Worm (Caenorhabditis elegans) whole organism, L4 larva: Measurements from ENCODE around the gene ZK813.7.

Experiments used
- D1046.2 ChIP-seq: fragments of 200-800 bp; sonication (Bioruptor generic); IDR thresholded peaks from 2 replicates; pipeline ENCODE4 v1.3.6; 2022; ENCODE audit warnings: missing genetic modification characterization, missing compliant biosample characterization
- F10B5.3 ChIP-seq: sonication (generic microtip); optimal IDR thresholded peaks from 2 replicates; lab custom pipeline; 2016; ENCODE audit warnings: mild to moderate bottlenecking, missing genetic modification characterization, missing compliant biosample characterization
- F44E2.7 ChIP-seq: fragments of 200-800 bp; sonication (Bioruptor generic); IDR thresholded peaks from 2 replicates; pipeline ENCODE4 v2.1.2; 2022; ENCODE audit warnings: missing genetic modification characterization, missing compliant biosample characterization
- F49E8.2 ChIP-seq: sonication (generic microtip); optimal IDR thresholded peaks from 2 replicates; lab custom pipeline; 2016; ENCODE audit warnings: missing compliant biosample characterization, mild to moderate bottlenecking, missing genetic modification characterization, borderline replicate concordance
- R02D3.7 ChIP-seq: fragments of 150-350 bp; sonication (generic microtip); optimal IDR thresholded peaks from 3 replicates; lab custom pipeline; 2014; ENCODE audit warnings: missing biosample characterization, missing genetic modification characterization
- T20F7.1 ChIP-seq: fragments of 200-800 bp; sonication (Bioruptor generic); optimal IDR thresholded peaks from 2 replicates; lab custom pipeline; 2018; ENCODE audit warnings: mild to moderate bottlenecking, missing genetic modification characterization, missing compliant biosample characterization
- Y105C5A.15 ChIP-seq: fragments of 200-800 bp; sonication (Bioruptor generic); IDR thresholded peaks from 2 replicates; pipeline ENCODE4 v1.3.6; 2022; ENCODE audit warnings: missing genetic modification characterization, missing compliant biosample characterization
- Y48G9A.11 ChIP-seq: fragments of 200-800 bp; sonication (Bioruptor generic); IDR thresholded peaks from 2 replicates; pipeline ENCODE4 v1.3.6; 2022; ENCODE audit warnings: missing genetic modification reagents, missing genetic modification characterization, missing compliant biosample characterization
- ZK337.2 ChIP-seq: fragments of 200-800 bp; sonication (Bioruptor generic); IDR thresholded peaks from 2 replicates; pipeline ENCODE4 v1.3.6; 2022; ENCODE audit warnings: missing genetic modification reagents, missing genetic modification characterization, missing compliant biosample characterization
- ZK546.5 ChIP-seq, 2 experiments: sonication (generic microtip); optimal IDR thresholded peaks; 2 replicates each; lab custom pipeline; 2017; ENCODE audit warnings: missing biosample characterization in 2 of 2, missing genetic modification characterization in 2 of 2
- aha-1 ChIP-seq: fragments of 150-350 bp; peaks from one replicate; lab custom pipeline; 2014; ENCODE audit warnings: missing biosample characterization, missing genetic modification characterization
- attf-4 ChIP-seq: sonication (generic microtip); optimal IDR thresholded peaks from 3 replicates; lab custom pipeline; 2017; ENCODE audit warnings: missing biosample characterization, missing genetic modification characterization
- ceh-20 ChIP-seq: fragments of 200-800 bp; sonication (Bioruptor generic); IDR thresholded peaks from 2 replicates; pipeline ENCODE4 v1.3.6; 2022; ENCODE audit warnings: missing genetic modification reagents, missing genetic modification characterization, missing compliant biosample characterization
- ceh-28 ChIP-seq: fragments of 150-350 bp; optimal IDR thresholded peaks from 2 replicates; lab custom pipeline; 2014; ENCODE audit warnings: missing biosample characterization, missing genetic modification reagents, missing genetic modification characterization
- ceh-32 ChIP-seq: sonication (generic microtip); optimal IDR thresholded peaks from 2 replicates; lab custom pipeline; 2016; ENCODE audit warnings: mild to moderate bottlenecking, missing genetic modification characterization, missing compliant biosample characterization; ENCODE audit not compliant: poor library complexity
- ceh-62 ChIP-seq: sonication (generic microtip); optimal IDR thresholded peaks from 2 replicates; lab custom pipeline; 2017; ENCODE audit warnings: missing biosample characterization, missing genetic modification characterization
- ctbp-1 ChIP-seq: fragments of 200-800 bp; sonication (Bioruptor generic); IDR thresholded peaks from 2 replicates; pipeline ENCODE4 v1.3.6; 2022; ENCODE audit warnings: missing genetic modification reagents, missing genetic modification characterization, missing compliant biosample characterization
- daf-16 ChIP-seq, 3 experiments: sonication (generic microtip); optimal IDR thresholded peaks; 2 replicates each; lab custom pipeline; 2016 to 2017; ENCODE audit warnings: missing genetic modification characterization in 3 of 3, missing genetic modification reagents in 3 of 3, mild to moderate bottlenecking in 2 of 3, missing compliant biosample characterization in 2 of 3, missing biosample characterization in 1 of 3, moderate library complexity in 1 of 3
- daf-8 ChIP-seq: fragments of 200-800 bp; sonication (Bioruptor generic); IDR thresholded peaks from 2 replicates; pipeline ENCODE4 v1.3.6; 2022; ENCODE audit warnings: missing genetic modification characterization, missing compliant biosample characterization
- dpl-1 ChIP-seq: fragments of 150-350 bp; optimal IDR thresholded peaks from 2 replicates; lab custom pipeline; 2014; ENCODE audit warnings: missing biosample characterization, missing genetic modification reagents, missing genetic modification characterization
- duxl-1 ChIP-seq: sonication (generic microtip); optimal IDR thresholded peaks from 2 replicates; lab custom pipeline; 2016; ENCODE audit warnings: mild to moderate bottlenecking, missing genetic modification characterization, moderate library complexity, missing compliant biosample characterization; ENCODE audit not compliant: poor library complexity
- dve-1 ChIP-seq: sonication (generic microtip); optimal IDR thresholded peaks from 2 replicates; lab custom pipeline; 2017; ENCODE audit warnings: antibody characterized with exemption, mild to moderate bottlenecking, missing genetic modification characterization, missing compliant biosample characterization; ENCODE audit not compliant: insufficient read depth
- fkh-10 ChIP-seq: fragments of 150-350 bp; optimal IDR thresholded peaks from 2 replicates; lab custom pipeline; 2014; ENCODE audit warnings: missing biosample characterization, missing genetic modification reagents, missing genetic modification characterization
- fos-1 ChIP-seq: fragments of 150-350 bp; optimal IDR thresholded peaks from 2 replicates; lab custom pipeline; 2014; ENCODE audit warnings: missing biosample characterization, missing genetic modification characterization
- hlh-11 ChIP-seq: fragments of 200-800 bp; sonication (Bioruptor generic); optimal IDR thresholded peaks from 2 replicates; lab custom pipeline; 2018; ENCODE audit warnings: mild to moderate bottlenecking, missing genetic modification characterization, missing compliant biosample characterization
- hlh-30 ChIP-seq: sonication (generic microtip); optimal IDR thresholded peaks from 2 replicates; lab custom pipeline; 2017; ENCODE audit warnings: antibody characterized with exemption, mild to moderate bottlenecking, missing genetic modification characterization, missing compliant biosample characterization; ENCODE audit not compliant: insufficient read depth
- hmg-1.1 ChIP-seq: fragments of 200-800 bp; sonication (Bioruptor generic); IDR thresholded peaks from 2 replicates; pipeline ENCODE4 v1.3.6; 2022; ENCODE audit warnings: missing genetic modification reagents, missing genetic modification characterization, missing compliant biosample characterization
- jun-1 ChIP-seq: fragments of 150-350 bp; optimal IDR thresholded peaks from 2 replicates; lab custom pipeline; 2014; ENCODE audit warnings: missing biosample characterization, missing genetic modification reagents, missing genetic modification characterization
- lin-15B ChIP-seq: fragments of 150-350 bp; sonication (generic microtip); optimal IDR thresholded peaks from 3 replicates; lab custom pipeline; 2014; ENCODE audit warnings: missing biosample characterization, missing genetic modification characterization
- lin-39 ChIP-seq: fragments of 150-350 bp; optimal IDR thresholded peaks from 2 replicates; lab custom pipeline; 2014; ENCODE audit warnings: missing biosample characterization, missing genetic modification reagents, missing genetic modification characterization
- lsy-2 ChIP-seq, 2 experiments: fragments of 150-350 bp in 1 of 2; sonication (generic microtip) in 1 of 2; optimal IDR thresholded peaks; 2 replicates each; lab custom pipeline; 2014 to 2017; ENCODE audit warnings: missing biosample characterization in 2 of 2, missing genetic modification characterization in 2 of 2
- madf-9 ChIP-seq: fragments of 200-800 bp; sonication (Bioruptor generic); conservative IDR thresholded peaks from 2 replicates; pipeline ENCODE4 v1.3.6; 2022; ENCODE audit warnings: missing genetic modification reagents, missing genetic modification characterization, missing compliant biosample characterization
- mdl-1 ChIP-seq, 2 experiments: fragments of 150-350 bp in 1 of 2; sonication (generic microtip) in 1 of 2; optimal IDR thresholded peaks; 2 replicates each; lab custom pipeline; 2014 to 2017; ENCODE audit warnings: missing biosample characterization in 2 of 2, missing genetic modification characterization in 2 of 2
- mes-2 ChIP-seq: sonication (generic microtip); optimal IDR thresholded peaks from 2 replicates; lab custom pipeline; 2016; ENCODE audit warnings: missing genotype, mild to moderate bottlenecking, missing genetic modification characterization, missing compliant biosample characterization; ENCODE audit not compliant: poor library complexity, severe bottlenecking
- mxl-2 ChIP-seq: fragments of 200-800 bp; sonication (Bioruptor generic); conservative IDR thresholded peaks from 2 replicates; pipeline ENCODE4 v1.3.6; 2022; ENCODE audit warnings: missing genetic modification reagents, missing genetic modification characterization, missing compliant biosample characterization
- nhr-11 ChIP-seq: fragments of 150-350 bp; optimal IDR thresholded peaks from 2 replicates; lab custom pipeline; 2014; ENCODE audit warnings: missing biosample characterization, missing genetic modification characterization
- nhr-25 ChIP-seq: sonication (generic microtip); optimal IDR thresholded peaks from 2 replicates; lab custom pipeline; 2017; ENCODE audit warnings: missing genetic modification characterization, mild to moderate bottlenecking, missing compliant biosample characterization, antibody characterized with exemption, moderate library complexity, borderline replicate concordance; ENCODE audit not compliant: insufficient read depth
- nhr-42 ChIP-seq: fragments of 200-800 bp; sonication (Bioruptor generic); IDR thresholded peaks from 2 replicates; pipeline ENCODE4 v1.3.6; 2022; ENCODE audit warnings: missing genetic modification characterization, missing compliant biosample characterization
- nhr-48 ChIP-seq: sonication (generic microtip); optimal IDR thresholded peaks from 2 replicates; lab custom pipeline; 2016; ENCODE audit warnings: mild to moderate bottlenecking, missing genetic modification characterization, missing compliant biosample characterization
- nhr-77 ChIP-seq: fragments of 150-350 bp; optimal IDR thresholded peaks from 2 replicates; lab custom pipeline; 2014; ENCODE audit warnings: missing biosample characterization, missing genetic modification characterization
- pha-4 ChIP-seq, 2 experiments: fragments of 150-350 bp in 1 of 2; fragments of 200-800 bp in 1 of 2; sonication (Bioruptor generic) in 1 of 2; IDR thresholded peaks in 1 of 2; optimal IDR thresholded peaks in 1 of 2; 2 replicates each; pipeline versions ENCODE4 v1.3.6 to Lab custom; 2014 to 2022; ENCODE audit warnings: missing genetic modification characterization in 2 of 2, missing genetic modification reagents in 2 of 2, missing biosample characterization in 1 of 2, missing compliant biosample characterization in 1 of 2
- php-3 ChIP-seq: fragments of 200-800 bp; sonication (Bioruptor generic); IDR thresholded peaks from 2 replicates; pipeline ENCODE4 v1.3.6; 2022; ENCODE audit warnings: missing genetic modification reagents, missing genetic modification characterization, missing compliant biosample characterization
- rbr-2 ChIP-seq: sonication (generic microtip); optimal IDR thresholded peaks from 2 replicates; lab custom pipeline; 2016; ENCODE audit warnings: missing genotype, missing genetic modification characterization, missing compliant biosample characterization
- saeg-2 ChIP-seq: fragments of 200-800 bp; sonication (Bioruptor generic); IDR thresholded peaks from 2 replicates; pipeline ENCODE4 v1.3.6; 2022; ENCODE audit warnings: missing genetic modification reagents, missing genetic modification characterization, missing compliant biosample characterization
- set-16 ChIP-seq: fragments of 200-800 bp; sonication (Bioruptor generic); IDR thresholded peaks from 2 replicates; pipeline ENCODE4 v1.3.6; 2022; ENCODE audit warnings: missing genetic modification reagents, missing genetic modification characterization, missing compliant biosample characterization
- snpc-1.2 ChIP-seq: fragments of 200-800 bp; sonication (Bioruptor generic); IDR thresholded peaks from 2 replicates; pipeline ENCODE4 v1.3.6; 2022; ENCODE audit warnings: missing genetic modification reagents, missing genetic modification characterization, missing compliant biosample characterization
- spr-3 ChIP-seq: fragments of 200-800 bp; sonication (Bioruptor generic); optimal IDR thresholded peaks from 2 replicates; lab custom pipeline; 2018; ENCODE audit warnings: mild to moderate bottlenecking, missing genetic modification characterization, missing compliant biosample characterization
- tag-97 ChIP-seq: fragments of 200-800 bp; sonication (Bioruptor generic); IDR thresholded peaks from 2 replicates; pipeline ENCODE4 v1.3.6; 2022; ENCODE audit warnings: missing genetic modification characterization, missing compliant biosample characterization

ZK813.7 gene

ce11 chrX:3455561-3455960 lies 10.9 kb downstream of the ZK813.7 start:
- TF ChIP-seq ZK337.2 (no peak), php-3 (GFP tag; lab: Robert Waterston, UW) (no peak), nhr-42 (GFP tag; lab: Robert Waterston, UW) (no peak), pha-4 (GFP tag; IDR thresholded peaks at IDR 0.05; lab: Robert Waterston, UW) (no peak), pha-4 (tag; optimal IDR thresholded peaks at IDR 0.05; lab: Kevin White, UChicago) (no peak), Y48G9A.11 (no peak), lin-39 (tag; lab: Kevin White, UChicago) (peak; percentile 77), hlh-30 (tag; lab: Kevin White, UChicago) (no peak), dpl-1 (no peak), ceh-32 (tag; lab: Kevin White, UChicago) (no peak), ctbp-1 (GFP tag; lab: Robert Waterston, UW) (no peak), snpc-1.2 (no peak), F44E2.7 (GFP tag; lab: Robert Waterston, UW) (no peak), lin-15B (tag; lab: Kevin White, UChicago) (no peak), set-16 (GFP tag; lab: Robert Waterston, UW) (no peak), T20F7.1 (GFP tag; lab: Kevin White, UChicago) (no peak), saeg-2 (no peak), nhr-48 (tag; lab: Kevin White, UChicago) (no peak), spr-3 (GFP tag; lab: Kevin White, UChicago) (no peak), nhr-11 (peak; percentile 61), mdl-1 (tag; optimal IDR thresholded peaks at IDR 0.05; lab: Kevin White, UChicago) (no peak), duxl-1 (no peak), Y105C5A.15 (no peak), mes-2 (tag; lab: Kevin White, UChicago) (no peak), ceh-20 (GFP tag; lab: Robert Waterston, UW) (peak; percentile 83; the same call in 1 of the 2 replicates), attf-4 (tag; lab: Kevin White, UChicago) (no peak), fos-1 (tag; lab: Kevin White, UChicago) (no peak), hlh-11 (peak; percentile 38), hmg-1.1 (GFP tag; lab: Robert Waterston, UW) (0 out of 2 replicates have a peak, but pooled peaks have one; percentile 20), nhr-25 (no peak), mxl-2 (GFP tag; lab: Robert Waterston, UW) (no peak), ZK546.5 (tag; optimal IDR thresholded peaks at IDR 0.05; lab: Kevin White, UChicago) (no peak), jun-1 (tag; lab: Kevin White, UChicago) (no peak), D1046.2 (GFP tag; lab: Robert Waterston, UW) (no peak), daf-16 (GFP tag; optimal IDR thresholded peaks at IDR 0.05; lab: Kevin White, UChicago) (peak in 1 of 2 experiments; percentile 66), daf-16 (tag; optimal IDR thresholded peaks at IDR 0.05; lab: Kevin White, UChicago) (no peak)

ce11 chrX:3462086-3462485 lies 17.5 kb downstream of the ZK813.7 start:
- TF ChIP-seq tag-97 (no peak), snpc-1.2 (no peak), nhr-42 (GFP tag; lab: Robert Waterston, UW) (no peak), dve-1 (tag; lab: Kevin White, UChicago) (no peak), ceh-28 (tag; lab: Kevin White, UChicago) (no peak), F49E8.2 (tag; lab: Kevin White, UChicago) (no peak), F10B5.3 (tag; lab: Kevin White, UChicago) (no peak), fkh-10 (no peak), daf-16 (GFP tag; optimal IDR thresholded peaks at IDR 0.05; lab: Kevin White, UChicago) (no peak), daf-16 (tag; optimal IDR thresholded peaks at IDR 0.05; lab: Kevin White, UChicago) (no peak), R02D3.7 (no peak), nhr-77 (no peak), set-16 (GFP tag; lab: Robert Waterston, UW) (no peak), rbr-2 (no peak), ceh-62 (tag; lab: Kevin White, UChicago) (no peak), aha-1 (no peak), daf-8 (GFP tag; lab: Robert Waterston, UW) (no peak), T20F7.1 (GFP tag; lab: Kevin White, UChicago) (no peak), lsy-2 (tag; optimal IDR thresholded peaks at IDR 0.05; lab: Kevin White, UChicago) (no peak), madf-9 (GFP tag; lab: Robert Waterston, UW) (no peak)
- TF ChIP-seq, all 104 proteins: peak for 0
